Fruit fly (Drosophila melanogaster) whole organism, embryonic: ENCODE measurements around the gene frma.

Experiments
- Awh ChIP-seq: fragments of 200-800 bp; sonication (Bioruptor generic); IDR thresholded peaks from 2 replicates; pipeline ENCODE4, ENCODE4 v1.3.6; 2022; ENCODE audit warnings: missing biosample characterization, missing genetic modification characterization
- CG10274 ChIP-seq: fragments of 200-800 bp; sonication (Bioruptor generic); optimal IDR thresholded peaks from 3 replicates; lab custom pipeline; 2017; ENCODE audit warnings: missing biosample characterization, mild to moderate bottlenecking, missing genetic modification characterization
- CG10462 ChIP-seq: fragments of 200-800 bp; sonication (Bioruptor generic); optimal IDR thresholded peaks from 2 replicates; lab custom pipeline; 2016; ENCODE audit warnings: missing biosample characterization, missing genetic modification characterization
- CG11695 ChIP-seq: fragments of 200-800 bp; sonication (Bioruptor generic); IDR thresholded peaks from 3 replicates; pipeline ENCODE4 v1.3.6; 2022; ENCODE audit warnings: missing biosample characterization, missing genetic modification characterization
- CG12071 ChIP-seq: fragments of 200-800 bp; sonication (Bioruptor generic); optimal IDR thresholded peaks from 3 replicates; lab custom pipeline; 2018; ENCODE audit warnings: missing biosample characterization, mild to moderate bottlenecking, missing genetic modification characterization
- CG14965 ChIP-seq: fragments of 200-800 bp; sonication (Bioruptor generic); optimal IDR thresholded peaks from 2 replicates; lab custom pipeline; 2016; ENCODE audit warnings: missing biosample characterization, missing genetic modification characterization, borderline replicate concordance
- CG1529 ChIP-seq: fragments of 200-800 bp; sonication (Bioruptor generic); optimal IDR thresholded peaks from 3 replicates; lab custom pipeline; 2018; ENCODE audit warnings: missing biosample characterization, missing genetic modification characterization
- CG15479 ChIP-seq: fragments of 200-800 bp; sonication (Bioruptor generic); optimal IDR thresholded peaks from 3 replicates; lab custom pipeline; 2019; ENCODE audit warnings: missing biosample characterization, mild to moderate bottlenecking, missing genetic modification characterization, moderate library complexity
- CG17385 ChIP-seq: fragments of 200-800 bp; sonication (Bioruptor generic); optimal IDR thresholded peaks from 3 replicates; lab custom pipeline; 2018; ENCODE audit warnings: missing biosample characterization, mild to moderate bottlenecking, missing genetic modification characterization
- CG1792 ChIP-seq: fragments of 200-800 bp; sonication (Bioruptor generic); optimal IDR thresholded peaks from 2 replicates; lab custom pipeline; 2016; ENCODE audit warnings: missing biosample characterization, missing genetic modification characterization
- CG2120 ChIP-seq: fragments of 200-800 bp; sonication (Bioruptor generic); optimal IDR thresholded peaks from 3 replicates; lab custom pipeline; 2016; ENCODE audit warnings: missing biosample characterization, missing genetic modification characterization
- CG34376 ChIP-seq: fragments of 200-800 bp; sonication (Bioruptor generic); optimal IDR thresholded peaks from 2 replicates; lab custom pipeline; 2018; ENCODE audit warnings: missing biosample characterization, mild to moderate bottlenecking, missing genetic modification characterization
- CG4617 ChIP-seq: fragments of 200-800 bp; sonication (Bioruptor generic); optimal IDR thresholded peaks from 3 replicates; lab custom pipeline; 2016; ENCODE audit warnings: missing biosample characterization, missing genetic modification characterization, borderline replicate concordance
- CG4707 ChIP-seq: fragments of 200-800 bp; sonication (Bioruptor generic); optimal IDR thresholded peaks from 2 replicates; lab custom pipeline; 2018; ENCODE audit warnings: missing biosample characterization, mild to moderate bottlenecking, missing genetic modification characterization, moderate library complexity
- CG4730 ChIP-seq: fragments of 200-800 bp; sonication (Bioruptor generic); IDR thresholded peaks from 2 replicates; pipeline ENCODE4 v1.3.6; 2022; ENCODE audit warnings: missing biosample characterization, missing genetic modification characterization
- CG6689 ChIP-seq: fragments of 200-800 bp; sonication (Bioruptor generic); IDR thresholded peaks from 2 replicates; pipeline ENCODE4 v1.3.6; 2022; ENCODE audit warnings: missing biosample characterization, missing genetic modification characterization
- CG8089 ChIP-seq: fragments of 200-800 bp; sonication (Bioruptor generic); optimal IDR thresholded peaks from 3 replicates; lab custom pipeline; 2016; ENCODE audit warnings: missing biosample characterization, missing genetic modification characterization
- CG8359 ChIP-seq: fragments of 200-800 bp; sonication (Bioruptor generic); optimal IDR thresholded peaks from 2 replicates; lab custom pipeline; 2017; ENCODE audit warnings: missing biosample characterization, mild to moderate bottlenecking, missing genetic modification characterization, borderline replicate concordance
- CG8944 ChIP-seq: fragments of 200-800 bp; sonication (Bioruptor generic); optimal IDR thresholded peaks from 3 replicates; lab custom pipeline; 2016; ENCODE audit warnings: missing biosample characterization, missing genetic modification characterization
- D ChIP-seq, 2 experiments: fragments of 200-800 bp in 1 of 2; fragments of >200 bp in 1 of 2; sonication (Bioruptor generic) in 1 of 2; optimal IDR thresholded peaks; 2 replicates in 1 of 2; 3 replicates in 1 of 2; lab custom pipeline; 2017; ENCODE audit warnings: mild to moderate bottlenecking in 1 of 2, missing biosample characterization in 1 of 2, missing genetic modification characterization in 1 of 2, missing genetic modification reagents in 1 of 2
- Dek ChIP-seq: fragments of 200-800 bp; sonication (Bioruptor generic); optimal IDR thresholded peaks from 3 replicates; lab custom pipeline; 2019; ENCODE audit warnings: missing biosample characterization, mild to moderate bottlenecking, missing genetic modification characterization, moderate library complexity
- Dip2 ChIP-seq: fragments of 200-800 bp; sonication (Bioruptor generic); IDR thresholded peaks from 2 replicates; pipeline ENCODE4 v1.3.6; 2022; ENCODE audit warnings: missing biosample characterization, missing genetic modification characterization
- GATAe ChIP-seq: fragments of 200-800 bp; sonication (Bioruptor generic); conservative IDR thresholded peaks from 2 replicates; pipeline ENCODE4 v1.3.6; 2022; ENCODE audit warnings: missing biosample characterization, missing genetic modification characterization
- Gug ChIP-seq: fragments of 200-800 bp; sonication (Bioruptor generic); IDR thresholded peaks from 4 replicates; pipeline ENCODE4 v1.3.6; 2022; ENCODE audit warnings: missing biosample characterization, missing genetic modification characterization
- MTF-1 ChIP-seq: fragments of 200-800 bp; sonication (Bioruptor generic); optimal IDR thresholded peaks from 2 replicates; lab custom pipeline; 2018; ENCODE audit warnings: missing biosample characterization, mild to moderate bottlenecking, missing genetic modification characterization, borderline replicate concordance
- NfI ChIP-seq: fragments of 200-800 bp; sonication (Bioruptor generic); optimal IDR thresholded peaks from 3 replicates; lab custom pipeline; 2018; ENCODE audit warnings: missing biosample characterization, mild to moderate bottlenecking, missing genetic modification characterization, moderate library complexity
- Pdp1 ChIP-seq, 2 experiments: fragments of 200-800 bp; sonication (Bioruptor generic); optimal IDR thresholded peaks; 3 replicates each; lab custom pipeline; 2016; ENCODE audit warnings: missing biosample characterization in 2 of 2, missing genetic modification characterization in 2 of 2, mild to moderate bottlenecking in 1 of 2, moderate library complexity in 1 of 2
- Ptx1 ChIP-seq: fragments of 200-800 bp; sonication (Bioruptor generic); IDR thresholded peaks from 2 replicates; pipeline ENCODE4 v1.3.6; 2022; ENCODE audit warnings: missing biosample characterization, missing genetic modification characterization
- Sox100B ChIP-seq: fragments of 200-800 bp; sonication (Bioruptor generic); optimal IDR thresholded peaks from 3 replicates; lab custom pipeline; 2018; ENCODE audit warnings: missing biosample characterization, mild to moderate bottlenecking, missing genetic modification characterization
- TFAM ChIP-seq: fragments of 200-800 bp; sonication (Bioruptor generic); optimal IDR thresholded peaks from 2 replicates; lab custom pipeline; 2017; ENCODE audit warnings: missing biosample characterization, missing genetic modification characterization, inconsistent platforms
- Vsx1 ChIP-seq: fragments of 200-800 bp; sonication (Bioruptor generic); optimal IDR thresholded peaks from 2 replicates; lab custom pipeline; 2017; ENCODE audit warnings: missing biosample characterization, mild to moderate bottlenecking, missing genetic modification characterization, missing genetic modification reagents
- Xrp1 ChIP-seq: fragments of 200-800 bp; sonication (Bioruptor generic); IDR thresholded peaks from 2 replicates; pipeline ENCODE4 v1.3.6; 2022; ENCODE audit warnings: missing biosample characterization, missing genetic modification characterization
- abd-A ChIP-seq: fragments of 200-800 bp; sonication (Bioruptor generic); optimal IDR thresholded peaks from 3 replicates; lab custom pipeline; 2019; ENCODE audit warnings: missing biosample characterization, mild to moderate bottlenecking, missing genetic modification characterization, moderate library complexity
- ap ChIP-seq: fragments of 200-800 bp; sonication (Bioruptor generic); IDR thresholded peaks from 2 replicates; pipeline ENCODE4 v1.3.6; 2022; ENCODE audit warnings: missing biosample characterization, missing genetic modification characterization
- ash1 ChIP-seq: fragments of 200-800 bp; sonication (Bioruptor generic); optimal IDR thresholded peaks from 2 replicates; lab custom pipeline; 2018; ENCODE audit warnings: missing biosample characterization, mild to moderate bottlenecking, missing genetic modification characterization
- cg ChIP-seq: fragments of 200-800 bp; sonication (Bioruptor generic); optimal IDR thresholded peaks from 3 replicates; lab custom pipeline; 2019; ENCODE audit warnings: missing biosample characterization, mild to moderate bottlenecking, missing genetic modification characterization, moderate library complexity
- dan ChIP-seq: fragments of 200-800 bp; sonication (Bioruptor generic); IDR thresholded peaks from 2 replicates; pipeline ENCODE4 v1.3.6; 2022; ENCODE audit warnings: missing biosample characterization, missing genetic modification characterization
- dm ChIP-seq: fragments of 200-800 bp; sonication (Bioruptor generic); optimal IDR thresholded peaks from 3 replicates; lab custom pipeline; 2016; ENCODE audit warnings: missing biosample characterization, missing genetic modification characterization
- dysf ChIP-seq: fragments of 200-800 bp; sonication (Bioruptor generic); IDR thresholded peaks from 3 replicates; pipeline ENCODE4 v1.3.6; 2022; ENCODE audit warnings: missing biosample characterization, missing genetic modification characterization
- emc ChIP-seq: fragments of 200-800 bp; sonication (Bioruptor generic); optimal IDR thresholded peaks from 2 replicates; lab custom pipeline; 2016; ENCODE audit warnings: missing biosample characterization, missing genetic modification characterization
- fd96Cb ChIP-seq: fragments of 200-800 bp; sonication (Bioruptor generic); optimal IDR thresholded peaks from 2 replicates; lab custom pipeline; 2018; ENCODE audit warnings: missing biosample characterization, mild to moderate bottlenecking, missing genetic modification characterization, moderate library complexity
- grn ChIP-seq: fragments of 200-800 bp; sonication (Bioruptor generic); optimal IDR thresholded peaks from 3 replicates; lab custom pipeline; 2017; ENCODE audit warnings: missing biosample characterization, missing genetic modification characterization
- jigr1 ChIP-seq: fragments of 200-800 bp; sonication (Bioruptor generic); IDR thresholded peaks from 3 replicates; pipeline ENCODE4 v1.3.6; 2022; ENCODE audit warnings: missing biosample characterization, missing genetic modification characterization
- kni ChIP-seq: fragments of 200-800 bp; sonication (Bioruptor generic); optimal IDR thresholded peaks from 3 replicates; lab custom pipeline; 2017; ENCODE audit warnings: mild to moderate bottlenecking, missing biosample characterization, missing genetic modification reagents, missing genetic modification characterization
- p53 ChIP-seq: fragments of 200-800 bp; sonication (Bioruptor generic); optimal IDR thresholded peaks from 2 replicates; lab custom pipeline; 2016; ENCODE audit warnings: missing biosample characterization, missing genetic modification characterization
- pros ChIP-seq: fragments of 200-800 bp; sonication (Bioruptor generic); optimal IDR thresholded peaks from 3 replicates; lab custom pipeline; 2019; ENCODE audit warnings: missing biosample characterization, mild to moderate bottlenecking, missing genetic modification characterization, moderate library complexity
- slbo ChIP-seq: fragments of 200-800 bp; sonication (Bioruptor generic); IDR thresholded peaks from 2 replicates; pipeline ENCODE4 v1.3.6; 2022; ENCODE audit warnings: missing biosample characterization, missing genetic modification characterization
- unc-4 ChIP-seq: fragments of 200-800 bp; sonication (Bioruptor generic); IDR thresholded peaks from 2 replicates; pipeline ENCODE4 v1.3.6; 2022; ENCODE audit warnings: missing biosample characterization, missing genetic modification characterization; ENCODE audit not compliant: partially characterized antibody
- vvl ChIP-seq: fragments of 200-800 bp; sonication (Bioruptor generic); IDR thresholded peaks from 2 replicates; pipeline ENCODE4 v1.3.6; 2022; ENCODE audit warnings: missing biosample characterization, missing genetic modification characterization
- zen ChIP-seq: fragments of 200-800 bp; sonication (Bioruptor generic); optimal IDR thresholded peaks from 3 replicates; lab custom pipeline; 2018; ENCODE audit warnings: missing biosample characterization, mild to moderate bottlenecking, missing genetic modification characterization, moderate library complexity
- zfh2 ChIP-seq: fragments of 200-800 bp; sonication (Bioruptor generic); optimal IDR thresholded peaks from 2 replicates; lab custom pipeline; 2016; ENCODE audit warnings: missing biosample characterization, missing genetic modification characterization

The frma gene

dm6 chrX:5518196-5518595 is 22.3 kb upstream of the frma start:
- TF ChIP-seq ash1 (GFP tag; lab: Kevin White, UChicago), result no peak
- no peak for TF ChIP-seq slbo (GFP tag; lab: Robert Waterston, UW)
- TF ChIP-seq CG34376 (GFP tag; lab: Kevin White, UChicago), result peak; percentile 4
- no peak for TF ChIP-seq CG4707
- no peak for TF ChIP-seq Gug (GFP tag; lab: Robert Waterston, UW)
- no peak for TF ChIP-seq CG10462
- TF ChIP-seq zfh2 (GFP tag; lab: Kevin White, UChicago), result no peak
- no peak for TF ChIP-seq Xrp1
- no peak for TF ChIP-seq MTF-1 (GFP tag; lab: Kevin White, UChicago)
- TF ChIP-seq CG12071 (GFP tag; lab: Kevin White, UChicago), result no peak
- peak; percentile 82 for TF ChIP-seq cg (GFP tag; lab: Kevin White, UChicago)
- no peak for TF ChIP-seq abd-A (tag; lab: Kevin White, UChicago)
- no peak for TF ChIP-seq CG4617
- TF ChIP-seq kni (GFP tag; lab: Kevin White, UChicago), result peak; percentile 27
- TF ChIP-seq CG4730 (GFP tag; lab: Robert Waterston, UW), result no peak
- no peak for TF ChIP-seq zen
- TF ChIP-seq Dip2 (GFP tag; lab: Robert Waterston, UW), result no peak
- no peak for TF ChIP-seq dysf (GFP tag; lab: Robert Waterston, UW)
- TF ChIP-seq Dek, result no peak
- no peak for TF ChIP-seq D (optimal IDR thresholded peaks at IDR 0.05; lab: Kevin White, UChicago)
- no peak for TF ChIP-seq D (GFP tag; optimal IDR thresholded peaks at IDR 0.05; lab: Kevin White, UChicago)
- TF ChIP-seq TFAM (GFP tag; lab: Kevin White, UChicago), result no peak
- no peak for TF ChIP-seq dan (GFP tag; lab: Robert Waterston, UW)
- TF ChIP-seq CG1792, result no peak
- TF ChIP-seq CG2120 (GFP tag; lab: Kevin White, UChicago), result no peak
- TF ChIP-seq CG8944, result no peak
- peak; percentile 71 for TF ChIP-seq CG17385 (GFP tag; lab: Kevin White, UChicago)
- TF ChIP-seq CG10274 (GFP tag; lab: Kevin White, UChicago), result no peak
- no peak for TF ChIP-seq Ptx1 (GFP tag; lab: Robert Waterston, UW)
- TF ChIP-seq fd96Cb (tag; lab: Kevin White, UChicago), result no peak
- TF ChIP-seq Pdp1 (GFP tag; optimal IDR thresholded peaks at IDR 0.05; lab: Kevin White, UChicago), result peak in 1 of 2 experiments; percentile 80
- TF ChIP-seq vvl (GFP tag; lab: Robert Waterston, UW), result no peak; the same call in 1 of the 2 replicates
- no peak for TF ChIP-seq CG11695 (GFP tag; lab: Robert Waterston, UW)
- TF ChIP-seq pros (GFP tag; lab: Kevin White, UChicago), result peak; percentile 45
- TF ChIP-seq unc-4 (GFP tag; lab: Robert Waterston, UW), result no peak
- TF ChIP-seq grn (GFP tag; lab: Kevin White, UChicago), result peak; percentile 54
- TF ChIP-seq CG1529 (GFP tag; lab: Kevin White, UChicago), result no peak
- no peak for TF ChIP-seq Awh
- TF ChIP-seq CG8359 (GFP tag; lab: Kevin White, UChicago), result no peak
- no peak for TF ChIP-seq CG6689 (GFP tag; lab: Robert Waterston, UW)
- no peak for TF ChIP-seq dm
- TF ChIP-seq jigr1 (GFP tag; lab: Robert Waterston, UW), result no peak
- TF ChIP-seq Sox100B (GFP tag; lab: Kevin White, UChicago), result no peak
- no peak for TF ChIP-seq GATAe (GFP tag; lab: Robert Waterston, UW)
- no peak for TF ChIP-seq CG15479
- TF ChIP-seq ap, result no peak
- TF ChIP-seq CG14965 (GFP tag; lab: Kevin White, UChicago), result no peak
- no peak for TF ChIP-seq Vsx1 (GFP tag; lab: Kevin White, UChicago)
- TF ChIP-seq NfI (GFP tag; lab: Kevin White, UChicago), result no peak
- TF ChIP-seq emc (GFP tag; lab: Kevin White, UChicago), result no peak
- no peak for TF ChIP-seq CG8089 (GFP tag; lab: Kevin White, UChicago)
- no peak for TF ChIP-seq p53 (GFP tag; lab: Kevin White, UChicago)
